Fruit fly (Drosophila melanogaster) whole organism, embryonic: ENCODE results near the gene Or22c.

Experiments used
- Blimp-1 ChIP-seq: fragments of 200-800 bp; sonication (Bioruptor generic); optimal IDR thresholded peaks from 3 replicates; lab custom pipeline; 2018; ENCODE audit warnings: missing biosample characterization, missing genetic modification characterization, mild to moderate bottlenecking, moderate library complexity, missing genetic modification reagents
- CG12155 ChIP-seq: fragments of 200-800 bp; sonication (Bioruptor generic); optimal IDR thresholded peaks from 3 replicates; lab custom pipeline; 2016; ENCODE audit warnings: missing biosample characterization, missing genetic modification characterization
- CG12942 ChIP-seq: fragments of 200-800 bp; sonication (Bioruptor generic); optimal IDR thresholded peaks from 3 replicates; lab custom pipeline; 2016; ENCODE audit warnings: missing biosample characterization, missing genetic modification characterization
- CG13296 ChIP-seq: fragments of 200-800 bp; sonication (Bioruptor generic); optimal IDR thresholded peaks from 3 replicates; lab custom pipeline; 2018; ENCODE audit warnings: missing biosample characterization, mild to moderate bottlenecking, missing genetic modification characterization
- CG13775 ChIP-seq: fragments of 200-800 bp; sonication (Bioruptor generic); optimal IDR thresholded peaks from 3 replicates; lab custom pipeline; 2017; ENCODE audit warnings: missing biosample characterization, mild to moderate bottlenecking, missing genetic modification characterization
- CG14014 ChIP-seq: fragments of 200-800 bp; sonication (Bioruptor generic); IDR thresholded peaks from 2 replicates; pipeline ENCODE4 v1.3.6; 2022; ENCODE audit warnings: missing biosample characterization, missing genetic modification characterization
- CG14050 ChIP-seq: fragments of 200-800 bp; sonication (Bioruptor generic); IDR thresholded peaks from 3 replicates; pipeline ENCODE4 v1.3.6; 2022; ENCODE audit warnings: missing biosample characterization, missing genetic modification characterization
- CG14441 ChIP-seq: fragments of 200-800 bp; sonication (Bioruptor generic); IDR thresholded peaks from 2 replicates; pipeline ENCODE4 v1.3.6; 2022; ENCODE audit warnings: missing biosample characterization, missing genetic modification characterization
- CG14965 ChIP-seq: fragments of 200-800 bp; sonication (Bioruptor generic); optimal IDR thresholded peaks from 2 replicates; lab custom pipeline; 2016; ENCODE audit warnings: missing biosample characterization, missing genetic modification characterization, borderline replicate concordance
- CG1529 ChIP-seq: fragments of 200-800 bp; sonication (Bioruptor generic); optimal IDR thresholded peaks from 3 replicates; lab custom pipeline; 2018; ENCODE audit warnings: missing biosample characterization, missing genetic modification characterization
- CG15696 ChIP-seq: fragments of 200-800 bp; sonication (Bioruptor generic); optimal IDR thresholded peaks from 2 replicates; lab custom pipeline; 2019; ENCODE audit warnings: missing biosample characterization, mild to moderate bottlenecking, missing genetic modification characterization, moderate library complexity
- CG17328 ChIP-seq: fragments of 200-800 bp; sonication (Bioruptor generic); IDR thresholded peaks from 2 replicates; pipeline ENCODE4 v1.3.6; 2022; ENCODE audit warnings: missing biosample characterization, missing genetic modification characterization
- CG17361 ChIP-seq: fragments of 200-800 bp; sonication (Bioruptor generic); IDR thresholded peaks from 3 replicates; pipeline ENCODE4 v1.3.6; 2022; ENCODE audit warnings: missing biosample characterization, missing genetic modification characterization
- CG18599 ChIP-seq: fragments of 200-800 bp; sonication (Bioruptor generic); optimal IDR thresholded peaks from 3 replicates; lab custom pipeline; 2017; ENCODE audit warnings: missing biosample characterization, missing genetic modification characterization, mild to moderate bottlenecking, moderate library complexity, missing genetic modification reagents
- CG30431 ChIP-seq: fragments of 200-800 bp; sonication (Bioruptor generic); optimal IDR thresholded peaks from 2 replicates; lab custom pipeline; 2017; ENCODE audit warnings: missing biosample characterization, missing genetic modification characterization
- CG34376 ChIP-seq: fragments of 200-800 bp; sonication (Bioruptor generic); optimal IDR thresholded peaks from 2 replicates; lab custom pipeline; 2018; ENCODE audit warnings: missing biosample characterization, mild to moderate bottlenecking, missing genetic modification characterization
- CG4282 ChIP-seq: fragments of 200-800 bp; sonication (Bioruptor generic); optimal IDR thresholded peaks from 2 replicates; lab custom pipeline; 2016; ENCODE audit warnings: missing biosample characterization, missing genetic modification characterization
- CG4360 ChIP-seq: fragments of 200-800 bp; sonication (Bioruptor generic); IDR thresholded peaks from 2 replicates; pipeline ENCODE4 v1.3.6; 2022; ENCODE audit warnings: missing biosample characterization, missing genetic modification characterization
- CG5180 ChIP-seq: fragments of 200-800 bp; sonication (Bioruptor generic); optimal IDR thresholded peaks from 3 replicates; lab custom pipeline; 2017; ENCODE audit warnings: missing biosample characterization, missing genetic modification characterization, mild to moderate bottlenecking, moderate library complexity, missing genetic modification reagents
- CG6254 ChIP-seq: fragments of 200-800 bp; sonication (Bioruptor generic); optimal IDR thresholded peaks from 3 replicates; lab custom pipeline; 2017; ENCODE audit warnings: mild to moderate bottlenecking, missing biosample characterization, missing genetic modification reagents, missing genetic modification characterization
- CG6272 ChIP-seq: fragments of 200-800 bp; sonication (Bioruptor generic); IDR thresholded peaks from 2 replicates; pipeline ENCODE4 v1.3.6; 2022; ENCODE audit warnings: missing biosample characterization, missing genetic modification characterization
- CG6854 ChIP-seq: fragments of 200-800 bp; sonication (Bioruptor generic); optimal IDR thresholded peaks from 3 replicates; lab custom pipeline; 2017; ENCODE audit warnings: missing biosample characterization, mild to moderate bottlenecking, missing genetic modification characterization
- CG8388 ChIP-seq: fragments of 200-800 bp; sonication (Bioruptor generic); optimal IDR thresholded peaks from 2 replicates; lab custom pipeline; 2019; ENCODE audit warnings: missing biosample characterization, mild to moderate bottlenecking, missing genetic modification characterization, moderate library complexity
- D19A ChIP-seq: fragments of 200-800 bp; optimal IDR thresholded peaks from 3 replicates; lab custom pipeline; 2019; ENCODE audit warnings: missing biosample characterization, mild to moderate bottlenecking, missing genetic modification characterization, moderate library complexity
- Deaf1 ChIP-seq: fragments of 200-800 bp; optimal IDR thresholded peaks from 3 replicates; lab custom pipeline; 2019; ENCODE audit warnings: missing biosample characterization, mild to moderate bottlenecking, missing genetic modification characterization, moderate library complexity
- Dip2 ChIP-seq: fragments of 200-800 bp; sonication (Bioruptor generic); IDR thresholded peaks from 2 replicates; pipeline ENCODE4 v1.3.6; 2022; ENCODE audit warnings: missing biosample characterization, missing genetic modification characterization
- ERR ChIP-seq: fragments of 200-800 bp; sonication (Bioruptor generic); optimal IDR thresholded peaks from 2 replicates; lab custom pipeline; 2016; ENCODE audit warnings: missing biosample characterization, missing genetic modification characterization
- Elba2 ChIP-seq: fragments of 200-800 bp; sonication (Bioruptor generic); optimal IDR thresholded peaks from 3 replicates; lab custom pipeline; 2016; ENCODE audit warnings: missing biosample characterization, missing genetic modification characterization
- Fer2 ChIP-seq: fragments of 200-800 bp; sonication (Bioruptor generic); optimal IDR thresholded peaks from 2 replicates; lab custom pipeline; 2018; ENCODE audit warnings: missing biosample characterization, mild to moderate bottlenecking, missing genetic modification characterization, moderate library complexity
- Fer3 ChIP-seq: fragments of 200-800 bp; sonication (Bioruptor generic); optimal IDR thresholded peaks from 2 replicates; lab custom pipeline; 2018; ENCODE audit warnings: missing biosample characterization, mild to moderate bottlenecking, missing genetic modification characterization, moderate library complexity
- Hmr ChIP-seq: fragments of 200-800 bp; sonication (Bioruptor generic); optimal IDR thresholded peaks from 3 replicates; lab custom pipeline; 2017; ENCODE audit warnings: mild to moderate bottlenecking, missing biosample characterization, missing genetic modification reagents, missing genetic modification characterization
- Ptx1 ChIP-seq: fragments of 200-800 bp; sonication (Bioruptor generic); IDR thresholded peaks from 2 replicates; pipeline ENCODE4 v1.3.6; 2022; ENCODE audit warnings: missing biosample characterization, missing genetic modification characterization
- Ravus ChIP-seq: fragments of 200-800 bp; sonication (Bioruptor generic); IDR thresholded peaks from 2 replicates; pipeline ENCODE4 v1.3.6; 2022; ENCODE audit warnings: missing biosample characterization, missing genetic modification characterization
- Sox102F ChIP-seq: fragments of 200-800 bp; sonication (Bioruptor generic); optimal IDR thresholded peaks from 2 replicates; lab custom pipeline; 2018; ENCODE audit warnings: missing biosample characterization, mild to moderate bottlenecking, missing genetic modification characterization, moderate library complexity
- TFAM ChIP-seq: fragments of 200-800 bp; sonication (Bioruptor generic); optimal IDR thresholded peaks from 2 replicates; lab custom pipeline; 2017; ENCODE audit warnings: missing biosample characterization, missing genetic modification characterization, inconsistent platforms
- Xbp1 ChIP-seq: fragments of 200-800 bp; sonication (Bioruptor generic); optimal IDR thresholded peaks from 3 replicates; lab custom pipeline; 2016; ENCODE audit warnings: missing biosample characterization, mild to moderate bottlenecking, missing genetic modification characterization
- ap ChIP-seq: fragments of 200-800 bp; sonication (Bioruptor generic); IDR thresholded peaks from 2 replicates; pipeline ENCODE4 v1.3.6; 2022; ENCODE audit warnings: missing biosample characterization, missing genetic modification characterization
- cas ChIP-seq: fragments of 200-800 bp; sonication (Bioruptor generic); IDR thresholded peaks from 2 replicates; pipeline ENCODE4 v1.3.6; 2022; ENCODE audit warnings: missing biosample characterization, missing genetic modification characterization
- cato ChIP-seq: fragments of 200-800 bp; sonication (Bioruptor generic); optimal IDR thresholded peaks from 2 replicates; lab custom pipeline; 2016; ENCODE audit warnings: missing biosample characterization, missing genetic modification characterization, borderline replicate concordance
- dimm ChIP-seq: fragments of 200-800 bp; sonication (Bioruptor generic); IDR thresholded peaks from 2 replicates; pipeline ENCODE4 v1.3.6; 2022; ENCODE audit warnings: missing biosample characterization, missing genetic modification characterization
- h ChIP-seq: fragments of >200 bp; optimal IDR thresholded peaks from 2 replicates; lab custom pipeline; 2017
- nau ChIP-seq: fragments of 200-800 bp; sonication (Bioruptor generic); optimal IDR thresholded peaks from 3 replicates; lab custom pipeline; 2017; ENCODE audit warnings: missing biosample characterization, mild to moderate bottlenecking, missing genetic modification characterization, missing genetic modification reagents
- pnt ChIP-seq: fragments of 200-800 bp; sonication (Bioruptor generic); optimal IDR thresholded peaks from 3 replicates; lab custom pipeline; 2016; ENCODE audit warnings: missing biosample characterization, missing genetic modification characterization
- sr ChIP-seq: fragments of 200-800 bp; sonication (Bioruptor generic); IDR thresholded peaks from 3 replicates; pipeline ENCODE4 v1.3.6; 2022; ENCODE audit warnings: missing biosample characterization, missing genetic modification characterization
- ssp ChIP-seq: fragments of 200-800 bp; sonication (Bioruptor generic); IDR thresholded peaks from 2 replicates; pipeline ENCODE4 v1.3.6; 2022; ENCODE audit warnings: missing biosample characterization, missing genetic modification characterization
- stc ChIP-seq: fragments of 200-800 bp; sonication (Bioruptor generic); IDR thresholded peaks from 2 replicates; pipeline ENCODE4 v1.3.6; 2022; ENCODE audit warnings: missing biosample characterization, missing genetic modification characterization
- tna ChIP-seq: fragments of 200-800 bp; sonication (Bioruptor generic); IDR thresholded peaks from 2 replicates; pipeline ENCODE4 v1.3.6; 2022; ENCODE audit warnings: missing biosample characterization, missing genetic modification characterization; ENCODE audit not compliant: partially characterized antibody
- trem ChIP-seq: fragments of 200-800 bp; optimal IDR thresholded peaks from 3 replicates; lab custom pipeline; 2019; ENCODE audit warnings: missing biosample characterization, mild to moderate bottlenecking, missing genetic modification characterization, moderate library complexity
- unc-4 ChIP-seq: fragments of 200-800 bp; sonication (Bioruptor generic); IDR thresholded peaks from 2 replicates; pipeline ENCODE4 v1.3.6; 2022; ENCODE audit warnings: missing biosample characterization, missing genetic modification characterization; ENCODE audit not compliant: partially characterized antibody
- zf30C ChIP-seq: fragments of 200-800 bp; sonication (Bioruptor generic); optimal IDR thresholded peaks from 3 replicates; lab custom pipeline; 2018; ENCODE audit warnings: missing biosample characterization, mild to moderate bottlenecking, missing genetic modification characterization

The Or22c gene

dm6 chr2L:2037551-2038252 lies 16.7 kb upstream of the Or22c start (continued):
- TF ChIP-seq CG12942 (GFP tag; lab: Kevin White, UChicago) (no peak), CG5180 (GFP tag; lab: Kevin White, UChicago) (no peak), D19A (tag; lab: Kevin White, UChicago) (no peak), zf30C (GFP tag; lab: Kevin White, UChicago) (no peak), cato (GFP tag; lab: Kevin White, UChicago) (no peak), CG1529 (GFP tag; lab: Kevin White, UChicago) (no peak), CG14441 (GFP tag; lab: Robert Waterston, UW) (0 out of 2 replicates have a peak, but pooled peaks have one; percentile 27), dimm (no peak), CG14050 (GFP tag; lab: Robert Waterston, UW) (no peak), CG4360 (GFP tag; lab: Robert Waterston, UW) (peak; percentile 55), ERR (GFP tag; lab: Kevin White, UChicago) (no peak), CG30431 (GFP tag; lab: Kevin White, UChicago) (no peak), CG13775 (GFP tag; lab: Kevin White, UChicago) (no peak), sr (GFP tag; lab: Robert Waterston, UW) (no peak), CG4282 (GFP tag; lab: Kevin White, UChicago) (no peak), trem (tag; lab: Kevin White, UChicago) (peak; percentile 82), h (lab: Kevin White, UChicago) (no peak), Ravus (no peak), CG8388 (GFP tag; lab: Kevin White, UChicago) (no peak), CG17328 (GFP tag; lab: Robert Waterston, UW) (0 out of 2 replicates have a peak, but pooled peaks have one; percentile 8), CG18599 (GFP tag; lab: Kevin White, UChicago) (no peak), cas (GFP tag; lab: Robert Waterston, UW) (no peak), Fer3 (tag; lab: Kevin White, UChicago) (no peak), Blimp-1 (GFP tag; lab: Kevin White, UChicago) (no peak), pnt (GFP tag; lab: Kevin White, UChicago) (no peak), Elba2 (GFP tag; lab: Kevin White, UChicago) (peak; percentile 80), nau (GFP tag; lab: Kevin White, UChicago) (no peak), ap (GFP tag; lab: Robert Waterston, UW) (no peak), TFAM (GFP tag; lab: Kevin White, UChicago) (no peak), Fer2 (tag; lab: Kevin White, UChicago) (no peak), stc (no peak), CG14014 (GFP tag; lab: Robert Waterston, UW) (no peak), CG6254 (GFP tag; lab: Kevin White, UChicago) (no peak), CG34376 (GFP tag; lab: Kevin White, UChicago) (no peak), Ptx1 (GFP tag; lab: Robert Waterston, UW) (no peak), Dip2 (GFP tag; lab: Robert Waterston, UW) (no peak), Hmr (GFP tag; lab: Kevin White, UChicago) (peak; percentile 79), Xbp1 (GFP tag; lab: Kevin White, UChicago) (peak; percentile 72), CG12155 (GFP tag; lab: Kevin White, UChicago) (peak; percentile 46), unc-4 (GFP tag; lab: Robert Waterston, UW) (peak; percentile 93), ssp (GFP tag; lab: Robert Waterston, UW) (peak; percentile 31; the same call in 1 of the 2 replicates), CG17361 (0 out of 3 replicates have a peak, but pooled peaks have one; percentile 28), tna (GFP tag; lab: Robert Waterston, UW) (peak; percentile 86), CG6854 (GFP tag; lab: Kevin White, UChicago) (no peak), CG14965 (GFP tag; lab: Kevin White, UChicago) (no peak), CG6272 (GFP tag; lab: Robert Waterston, UW) (peak; percentile 36; the same call in 1 of the 2 replicates), Sox102F (GFP tag; lab: Kevin White, UChicago) (no peak), Deaf1 (no peak), CG15696 (no peak), CG13296 (GFP tag; lab: Kevin White, UChicago) (no peak)
